Worm (Caenorhabditis elegans) whole organism, young adult: ENCODE results near the gene pho-10.

Experiments used
- hmg-1.2 ChIP-seq: fragments of 200-800 bp; sonication (Bioruptor generic); IDR thresholded peaks from 2 replicates; pipeline ENCODE4 v1.3.6; 2022; ENCODE audit warnings: missing genetic modification reagents, missing genetic modification characterization, missing compliant biosample characterization
- lin-26 ChIP-seq: fragments of 200-800 bp; sonication (Bioruptor generic); IDR thresholded peaks from 2 replicates; pipeline ENCODE4 v1.3.6; 2022; ENCODE audit warnings: missing genetic modification reagents, missing genetic modification characterization, missing compliant biosample characterization
- lin-54 ChIP-seq: fragments of 200-800 bp; sonication (Bioruptor generic); optimal IDR thresholded peaks from 2 replicates; lab custom pipeline; 2018; ENCODE audit warnings: mild to moderate bottlenecking, missing genetic modification characterization, missing compliant biosample characterization
- nfyb-1 ChIP-seq: fragments of 200-800 bp; sonication (Bioruptor generic); IDR thresholded peaks from 2 replicates; pipeline ENCODE4 v1.3.6; 2022; ENCODE audit warnings: missing genetic modification reagents, missing genetic modification characterization, missing compliant biosample characterization
- unc-62 ChIP-seq: fragments of 150-350 bp; optimal IDR thresholded peaks from 2 replicates; lab custom pipeline; 2014; ENCODE audit warnings: missing biosample characterization, missing genetic modification reagents, missing genetic modification characterization

- TF ChIP-seq unc-62 (GFP tag; lab: Kevin White, UChicago) (no peak), nfyb-1 (GFP tag; lab: Robert Waterston, UW) (no peak), lin-54 (GFP tag; lab: Kevin White, UChicago) (no peak), hmg-1.2 (GFP tag; lab: Robert Waterston, UW) (no peak), lin-26 (no peak)
These were observed 43.4 kb upstream of the pho-10 start for ce11 chrII:9963808-9964207.
